Fruit fly (Drosophila melanogaster) whole organism, prepupa: ENCODE results near the gene CG4476.

Experiments used
- Blimp-1 ChIP-seq: fragments of 200-800 bp; sonication (Bioruptor generic); optimal IDR thresholded peaks from 3 replicates; lab custom pipeline; 2017; ENCODE audit warnings: missing biosample characterization, missing genetic modification characterization, mild to moderate bottlenecking, moderate library complexity, missing genetic modification reagents
- CG10631 ChIP-seq: fragments of 200-800 bp; sonication (Bioruptor generic); optimal IDR thresholded peaks from 2 replicates; lab custom pipeline; 2016; ENCODE audit warnings: missing biosample characterization, missing genetic modification characterization
- CG10669 ChIP-seq: fragments of 200-800 bp; sonication (Bioruptor generic); optimal IDR thresholded peaks from 3 replicates; lab custom pipeline; 2018; ENCODE audit warnings: missing biosample characterization, mild to moderate bottlenecking, missing genetic modification characterization, moderate library complexity
- CG11902 ChIP-seq: fragments of 200-800 bp; sonication (Bioruptor generic); optimal IDR thresholded peaks from 3 replicates; lab custom pipeline; 2016; ENCODE audit warnings: missing biosample characterization, missing genetic modification characterization
- CG15336 ChIP-seq: fragments of 200-800 bp; sonication (Bioruptor generic); IDR thresholded peaks from 2 replicates; pipeline ENCODE4 v1.3.6; 2022; ENCODE audit warnings: missing biosample characterization, missing genetic modification characterization
- CG1621 ChIP-seq: fragments of 200-800 bp; sonication (Bioruptor generic); optimal IDR thresholded peaks from 3 replicates; lab custom pipeline; 2018; ENCODE audit warnings: missing biosample characterization, mild to moderate bottlenecking, missing genetic modification characterization
- CG16779 ChIP-seq: fragments of 200-800 bp; sonication (Bioruptor generic); optimal IDR thresholded peaks from 3 replicates; lab custom pipeline; 2017; ENCODE audit warnings: missing biosample characterization, mild to moderate bottlenecking, missing genetic modification characterization
- CG31627 ChIP-seq: fragments of 200-800 bp; sonication (Bioruptor generic); optimal IDR thresholded peaks from 3 replicates; lab custom pipeline; 2016; ENCODE audit warnings: missing biosample characterization, missing genetic modification characterization
- CG4318 ChIP-seq: fragments of 200-800 bp; sonication (Bioruptor generic); optimal IDR thresholded peaks from 3 replicates; lab custom pipeline; 2017; ENCODE audit warnings: missing biosample characterization, mild to moderate bottlenecking, missing genetic modification characterization
- CG6163 ChIP-seq: fragments of 200-800 bp; sonication (Bioruptor generic); IDR thresholded peaks from 3 replicates; pipeline ENCODE4 v1.3.6; 2022; ENCODE audit warnings: missing biosample characterization, missing genetic modification characterization
- CG6276 ChIP-seq: fragments of 200-800 bp; sonication (Bioruptor generic); optimal IDR thresholded peaks from 2 replicates; lab custom pipeline; 2017; ENCODE audit warnings: missing biosample characterization, mild to moderate bottlenecking, missing genetic modification characterization
- CG6792 ChIP-seq: fragments of 200-800 bp; sonication (Bioruptor generic); optimal IDR thresholded peaks from 3 replicates; lab custom pipeline; 2016; ENCODE audit warnings: missing biosample characterization, missing genetic modification characterization
- CG6808 ChIP-seq: fragments of 200-800 bp; sonication (Bioruptor generic); optimal IDR thresholded peaks from 3 replicates; lab custom pipeline; 2017; ENCODE audit warnings: missing biosample characterization, missing genetic modification characterization, mild to moderate bottlenecking, moderate library complexity, missing genetic modification reagents
- CG7368 ChIP-seq: fragments of 200-800 bp; sonication (Bioruptor generic); optimal IDR thresholded peaks from 3 replicates; lab custom pipeline; 2016; ENCODE audit warnings: missing biosample characterization, missing genetic modification characterization
- CG8632 ChIP-seq: fragments of 200-800 bp; sonication (Bioruptor generic); optimal IDR thresholded peaks from 3 replicates; lab custom pipeline; 2016; ENCODE audit warnings: missing biosample characterization, missing genetic modification characterization
- Eip78C ChIP-seq: fragments of 200-800 bp; sonication (Bioruptor generic); peaks from one replicate; lab custom pipeline; 2016; ENCODE audit warnings: missing biosample characterization, missing genetic modification characterization
- Eip93F ChIP-seq: fragments of 200-800 bp; sonication (Bioruptor generic); optimal IDR thresholded peaks from 2 replicates; lab custom pipeline; 2016; ENCODE audit warnings: missing biosample characterization, mild to moderate bottlenecking, missing genetic modification characterization
- Ets21C ChIP-seq: fragments of 200-800 bp; sonication (Bioruptor generic); optimal IDR thresholded peaks from 3 replicates; lab custom pipeline; 2016; ENCODE audit warnings: missing biosample characterization, missing genetic modification characterization
- Ets96B ChIP-seq: fragments of 200-800 bp; optimal IDR thresholded peaks from 2 replicates; lab custom pipeline; 2019; ENCODE audit warnings: missing biosample characterization, mild to moderate bottlenecking, missing genetic modification characterization, moderate library complexity
- Gug ChIP-seq: fragments of 200-800 bp; sonication (Bioruptor generic); IDR thresholded peaks from 2 replicates; pipeline ENCODE4 v1.3.6; 2022; ENCODE audit warnings: missing biosample characterization, missing genetic modification characterization
- Hr38 ChIP-seq: sonication (Bioruptor generic); optimal IDR thresholded peaks from 2 replicates; lab custom pipeline; 2016; ENCODE audit warnings: missing biosample characterization, missing genetic modification characterization
- Hr39 ChIP-seq: fragments of 200-800 bp; sonication (Bioruptor generic); optimal IDR thresholded peaks from 2 replicates; lab custom pipeline; 2016; ENCODE audit warnings: missing biosample characterization, missing genetic modification characterization
- Lpt ChIP-seq: fragments of 200-800 bp; sonication (Bioruptor generic); optimal IDR thresholded peaks from 3 replicates; lab custom pipeline; 2016; ENCODE audit warnings: missing biosample characterization, missing genetic modification characterization
- OdsH ChIP-seq: fragments of 200-800 bp; sonication (Bioruptor generic); optimal IDR thresholded peaks from 3 replicates; lab custom pipeline; 2016; ENCODE audit warnings: missing biosample characterization, missing genetic modification characterization
- Smox ChIP-seq: fragments of 200-800 bp; sonication (Bioruptor generic); optimal IDR thresholded peaks from 3 replicates; lab custom pipeline; 2016; ENCODE audit warnings: missing biosample characterization, missing genetic modification characterization
- Sox15 ChIP-seq: fragments of 200-800 bp; sonication (Bioruptor generic); optimal IDR thresholded peaks from 3 replicates; lab custom pipeline; 2016; ENCODE audit warnings: missing biosample characterization, missing genetic modification characterization
- acj6 ChIP-seq: fragments of 200-800 bp; sonication (Bioruptor generic); optimal IDR thresholded peaks from 3 replicates; lab custom pipeline; 2016; ENCODE audit warnings: missing biosample characterization, missing genetic modification characterization
- cyc ChIP-seq: fragments of 200-800 bp; sonication (Bioruptor generic); optimal IDR thresholded peaks from 3 replicates; lab custom pipeline; 2016; ENCODE audit warnings: missing biosample characterization, missing genetic modification characterization
- dac ChIP-seq: fragments of 200-800 bp; sonication (Bioruptor generic); optimal IDR thresholded peaks from 2 replicates; lab custom pipeline; 2017; ENCODE audit warnings: missing biosample characterization, mild to moderate bottlenecking, missing genetic modification characterization
- eg ChIP-seq: fragments of 200-800 bp; sonication (Bioruptor generic); IDR thresholded peaks from 3 replicates; pipeline ENCODE4 v1.3.6; 2022; ENCODE audit warnings: missing biosample characterization, missing genetic modification characterization
- fkh ChIP-seq: fragments of 200-800 bp; sonication (Bioruptor generic); optimal IDR thresholded peaks from 3 replicates; lab custom pipeline; 2017; ENCODE audit warnings: missing biosample characterization, mild to moderate bottlenecking, missing genetic modification characterization, moderate library complexity
- net ChIP-seq: fragments of 200-800 bp; sonication (Bioruptor generic); optimal IDR thresholded peaks from 3 replicates; lab custom pipeline; 2016; ENCODE audit warnings: missing biosample characterization, missing genetic modification characterization
- salr ChIP-seq, 2 experiments: fragments of 200-800 bp; sonication (Bioruptor generic); optimal IDR thresholded peaks; 3 replicates each; lab custom pipeline; 2016 to 2018; ENCODE audit warnings: missing biosample characterization in 2 of 2, missing genetic modification characterization in 2 of 2, mild to moderate bottlenecking in 1 of 2
- spab ChIP-seq: fragments of 200-800 bp; sonication (Bioruptor generic); optimal IDR thresholded peaks from 2 replicates; lab custom pipeline; 2017; ENCODE audit warnings: missing biosample characterization, mild to moderate bottlenecking, missing genetic modification characterization, missing genetic modification reagents
- svp ChIP-seq: fragments of 200-800 bp; sonication (Bioruptor generic); peaks from one replicate; lab custom pipeline; 2016; ENCODE audit warnings: missing biosample characterization, missing genetic modification characterization
- vri ChIP-seq: fragments of 200-800 bp; sonication (Bioruptor generic); optimal IDR thresholded peaks from 3 replicates; lab custom pipeline; 2016; ENCODE audit warnings: missing biosample characterization, mild to moderate bottlenecking, missing genetic modification characterization

CG4476 gene

DNA sequence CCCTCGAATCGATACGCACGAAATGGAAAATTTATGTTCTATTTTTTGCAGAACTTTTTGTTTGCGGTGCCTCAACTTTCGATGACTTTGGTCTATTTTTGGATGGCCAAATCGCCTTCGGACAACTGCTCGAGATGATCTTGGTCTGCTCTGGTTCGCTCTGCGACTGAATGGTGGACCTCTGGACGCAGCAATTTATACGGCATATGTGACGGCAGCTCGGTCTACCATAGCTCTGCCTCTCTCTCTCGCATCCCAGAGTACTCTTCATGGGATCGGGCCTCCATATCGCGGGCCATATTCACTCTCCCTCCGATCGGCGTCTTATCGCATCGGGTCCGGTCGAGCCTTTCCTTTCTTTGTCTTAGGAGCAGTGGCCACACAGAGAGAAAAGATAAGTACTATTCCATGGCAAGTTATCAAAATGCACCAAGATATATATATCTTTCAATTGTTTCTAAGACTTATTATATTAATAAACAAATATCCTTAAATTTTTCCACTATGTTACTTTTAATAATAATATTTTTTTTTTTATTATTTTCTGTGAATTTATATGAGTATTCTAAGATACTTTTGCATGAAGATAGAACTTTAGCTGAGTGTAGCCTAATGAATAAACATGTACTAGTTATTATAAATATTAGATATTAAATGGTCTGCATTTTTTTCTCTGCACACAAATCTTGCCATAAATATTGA is 2.8 kb upstream of the CG4476 start, which contains the start of gene Slc45-1 (continued):
- TF ChIP-seq Lpt (GFP tag; lab: Kevin White, UChicago) = peak; percentile 43
- peak; percentile 29 for TF ChIP-seq net (GFP tag; lab: Kevin White, UChicago)
- TF ChIP-seq CG7368 (GFP tag; lab: Kevin White, UChicago) = peak; percentile 15
- peak in 1 of 2 experiments; percentile 74 for TF ChIP-seq salr (GFP tag; optimal IDR thresholded peaks at IDR 0.05; lab: Kevin White, UChicago)
- no peak for TF ChIP-seq Eip93F (GFP tag; lab: Kevin White, UChicago)
- TF ChIP-seq acj6 (GFP tag; lab: Kevin White, UChicago) = peak; percentile 51
- TF ChIP-seq CG15336 (GFP tag; lab: Robert Waterston, UW) = peak; percentile 75
- TF ChIP-seq CG10669 (GFP tag; lab: Kevin White, UChicago) = peak; percentile 37
- TF ChIP-seq CG6276 (GFP tag; lab: Kevin White, UChicago) = peak; percentile 64
- TF ChIP-seq Ets96B (tag; lab: Kevin White, UChicago) = peak; percentile 59
- peak; percentile 68 for TF ChIP-seq CG4318 (GFP tag; lab: Kevin White, UChicago)
- no peak for TF ChIP-seq CG31627 (GFP tag; lab: Kevin White, UChicago)
- no peak for TF ChIP-seq dac (GFP tag; lab: Kevin White, UChicago)
- peak; percentile 77 for TF ChIP-seq Eip78C
- TF ChIP-seq CG8632 = peak; percentile 49
- peak; percentile 77 for TF ChIP-seq CG10631

DNA sequence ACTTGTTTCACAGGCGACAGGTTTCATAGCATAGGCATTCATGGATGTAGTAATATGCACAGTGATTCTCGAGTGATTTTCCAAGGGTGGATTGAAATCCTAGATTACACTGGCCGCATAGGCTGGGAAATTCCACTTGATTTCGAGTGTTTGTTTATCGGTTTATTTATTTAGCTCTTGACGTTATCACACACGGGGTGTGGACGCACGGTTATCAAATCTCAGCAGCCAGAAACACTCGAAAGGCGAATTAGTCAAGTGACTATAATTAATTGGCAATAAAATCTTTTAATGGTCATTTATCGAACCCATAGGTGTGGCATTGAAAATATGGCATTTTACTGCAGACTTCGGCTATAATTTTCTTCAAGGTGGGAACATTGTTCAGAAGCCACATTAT is 2.0 kb upstream of the CG4476 start:
- no peak for TF ChIP-seq CG8632
- TF ChIP-seq CG11902 (GFP tag; lab: Kevin White, UChicago) = no peak
- TF ChIP-seq CG6163 = 0 out of 3 replicates have a peak, but pooled peaks have one; percentile 28
- no peak for TF ChIP-seq Lpt (GFP tag; lab: Kevin White, UChicago)
- no peak for TF ChIP-seq Sox15 (GFP tag; lab: Kevin White, UChicago)
- TF ChIP-seq Eip78C = peak; percentile 62
- TF ChIP-seq fkh (GFP tag; lab: Kevin White, UChicago) = peak; percentile 79

DNA sequence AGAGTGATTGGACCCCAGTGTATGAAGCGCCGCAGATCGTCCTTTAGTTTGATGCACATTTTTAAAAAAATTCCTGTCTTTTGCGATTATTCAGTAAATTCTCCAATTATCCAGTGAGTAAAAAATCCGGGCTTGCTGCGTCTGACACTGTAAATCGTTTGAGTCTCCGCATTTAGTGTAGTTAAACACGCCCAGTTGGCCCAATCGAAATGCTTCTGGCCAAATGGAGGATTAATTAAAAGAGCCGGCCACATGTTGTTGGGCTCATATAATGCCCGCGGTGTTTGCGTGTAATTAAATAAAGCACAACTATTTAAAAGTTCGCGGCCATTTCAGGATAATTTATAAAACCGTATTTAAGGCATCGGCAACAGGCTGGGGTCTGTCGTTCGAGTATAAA is 24.9 kb downstream of the CG4476 start, which contains the start of gene CG4483:
Gene CG4483 (minus strand): TSS at position 101 of the 400 bp plus-strand sequence.
- TF ChIP-seq CG7368 (GFP tag; lab: Kevin White, UChicago) (no peak), OdsH (GFP tag; lab: Kevin White, UChicago) (no peak), Lpt (GFP tag; lab: Kevin White, UChicago) (no peak), Ets96B (tag; lab: Kevin White, UChicago) (no peak), CG4318 (GFP tag; lab: Kevin White, UChicago) (no peak)

DNA sequence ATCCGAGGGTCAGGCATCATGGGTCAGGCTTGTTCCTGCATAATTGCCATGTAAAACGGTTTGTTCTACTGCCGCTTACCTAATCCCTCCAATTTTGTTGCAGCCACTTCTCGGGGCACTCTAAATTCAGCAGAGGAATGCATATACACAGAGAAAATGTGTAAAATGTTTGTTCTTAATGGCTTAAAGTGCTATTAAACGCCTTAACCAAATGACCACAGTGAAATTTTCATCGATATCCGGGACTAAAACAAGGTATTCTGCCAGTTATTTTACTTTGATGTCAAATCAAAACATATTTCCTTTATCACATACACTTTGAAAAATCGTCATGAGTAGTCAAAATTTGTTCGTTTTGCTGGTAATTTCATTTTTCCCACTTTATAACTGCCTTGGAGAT is 38.2 kb downstream of the CG4476 start, which contains the start of gene CG4477:
Gene CG4477 (plus strand): TSS at position 301 of the 400 bp plus-strand sequence.
- TF ChIP-seq vri (no peak), net (GFP tag; lab: Kevin White, UChicago) (no peak), fkh (GFP tag; lab: Kevin White, UChicago) (no peak), CG6808 (no peak), Lpt (GFP tag; lab: Kevin White, UChicago) (no peak), CG6163 (no peak), acj6 (GFP tag; lab: Kevin White, UChicago) (no peak), CG6792 (no peak), cyc (GFP tag; lab: Kevin White, UChicago) (no peak), Hr38 (GFP tag; lab: Kevin White, UChicago) (no peak), svp (no peak), eg (GFP tag; lab: Robert Waterston, UW) (no peak), Ets21C (GFP tag; lab: Kevin White, UChicago) (no peak), Blimp-1 (GFP tag; lab: Kevin White, UChicago) (no peak), spab (no peak)

DNA sequence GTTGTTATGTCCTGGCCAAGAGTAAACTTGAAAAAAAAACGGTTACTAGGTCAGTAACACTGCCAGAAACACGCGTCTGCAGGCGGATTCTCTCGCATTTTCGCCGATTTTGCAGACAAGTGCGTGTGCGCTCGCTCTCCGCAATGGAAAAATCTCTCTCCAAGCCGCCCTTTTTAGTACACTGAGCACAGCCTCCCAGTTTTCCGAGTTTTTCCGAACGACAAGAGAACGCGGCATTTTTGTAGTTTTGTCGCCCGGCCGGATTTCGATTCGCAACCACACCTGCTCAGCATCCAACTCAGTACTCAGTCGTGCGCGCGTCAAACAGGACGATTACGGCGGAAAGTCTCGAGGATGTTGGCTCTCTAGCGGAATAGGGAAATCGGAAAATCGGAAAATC is 40.0 kb downstream of the CG4476 start, which contains the start of gene GluRIB:
Gene GluRIB (plus strand): TSS at position 301 of the 400 bp plus-strand sequence.
- TF ChIP-seq Gug (GFP tag; lab: Robert Waterston, UW) = no peak
- TF ChIP-seq Lpt (GFP tag; lab: Kevin White, UChicago) = no peak
- no peak for TF ChIP-seq Hr39 (GFP tag; lab: Kevin White, UChicago)
- TF ChIP-seq spab = no peak
- no peak for TF ChIP-seq CG6276 (GFP tag; lab: Kevin White, UChicago)
- TF ChIP-seq CG16779 (tag; lab: Kevin White, UChicago) = no peak
- no peak for TF ChIP-seq dac (GFP tag; lab: Kevin White, UChicago)
- no peak for TF ChIP-seq CG1621 (tag; lab: Kevin White, UChicago)
- no peak for TF ChIP-seq Smox (GFP tag; lab: Kevin White, UChicago)
- TF ChIP-seq Ets96B (tag; lab: Kevin White, UChicago) = no peak
- TF ChIP-seq CG7368 (GFP tag; lab: Kevin White, UChicago) = no peak
